Worm (Caenorhabditis elegans): Measurements from ENCODE around the gene thn-6.

DNA sequence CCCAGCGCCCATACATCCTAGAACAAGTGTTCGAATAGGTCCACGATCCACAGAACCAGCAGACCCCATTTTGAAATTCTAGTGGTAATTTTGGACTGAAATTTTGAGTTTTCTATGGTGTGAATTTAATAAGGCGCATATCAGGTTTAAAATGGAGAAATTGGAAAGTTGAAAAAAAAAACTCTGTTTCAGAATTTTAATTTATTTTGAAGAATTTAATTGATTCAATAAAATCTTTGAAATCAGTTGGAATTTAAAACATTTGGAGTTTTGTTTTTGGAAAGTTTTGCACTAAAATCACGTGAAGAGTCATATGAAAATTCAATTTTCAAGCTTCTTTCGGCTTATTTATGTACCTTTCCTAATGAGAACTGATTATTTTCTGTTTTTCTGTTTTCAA lies 33.2 kb upstream of the thn-6 start, which contains the start of gene gpa-18:
- TF ChIP-seq aly-2 (tag; optimal IDR thresholded peaks at IDR 0.05) (no peak), skn-1 (tag; optimal IDR thresholded peaks at IDR 0.05) (no peak), hmg-1.1 (GFP tag; IDR thresholded peaks at IDR 0.05) (no peak), nhr-11 (tag; optimal IDR thresholded peaks at IDR 0.05) (no peak), lin-13 (GFP tag; optimal IDR thresholded peaks at IDR 0.05) (no peak), F49E8.2 (tag; optimal IDR thresholded peaks at IDR 0.05; ENCODE audit: borderline replicate concordance) (no peak), nhr-77 (tag; optimal IDR thresholded peaks at IDR 0.05) (no peak), tag-97 (GFP tag; IDR thresholded peaks at IDR 0.05) (no peak), zfp-3 (GFP tag; conservative IDR thresholded peaks at IDR 0.05) (no peak), zag-1 (tag; optimal IDR thresholded peaks at IDR 0.05) (no peak), ama-1 (optimal IDR thresholded peaks at IDR 0.05) (no peak)
